Worm (Caenorhabditis elegans): ENCODE results near the gene Y41C4A.7.

The Y41C4A.7 gene

ce11 chrIII:11694975-11695374, 3.7 kb upstream of the Y41C4A.7 start, which contains the start of gene Y41C4A.22:
Gene Y41C4A.22 (plus strand): TSS chrIII:11695275.
- TF ChIP-seq ama-1 (optimal IDR thresholded peaks at IDR 0.05) (no peak), ztf-1 (GFP tag; conservative IDR thresholded peaks at IDR 0.05) (no peak), egl-27 (tag; optimal IDR thresholded peaks at IDR 0.05) (no peak), dmd-4 (tag; optimal IDR thresholded peaks at IDR 0.05) (no peak), Y55F3AM.14 (GFP tag; optimal IDR thresholded peaks at IDR 0.05) (no peak), gmeb-1 (tag; optimal IDR thresholded peaks at IDR 0.05) (no peak)

ce11 chrIII:11696273-11696672, 2.4 kb upstream of the Y41C4A.7 start, which contains the start of gene Y41C4A.6:
Gene Y41C4A.6 (plus strand): TSS chrIII:11696573.
- TF ChIP-seq nhr-10 (tag; optimal IDR thresholded peaks at IDR 0.05) (no peak), nhr-25 (tag; optimal IDR thresholded peaks at IDR 0.05) (no peak), gmeb-1 (tag; optimal IDR thresholded peaks at IDR 0.05) (no peak), dmd-4 (tag; optimal IDR thresholded peaks at IDR 0.05) (no peak), nhr-23 (tag; optimal IDR thresholded peaks at IDR 0.05) (no peak), unc-62 (GFP tag; optimal IDR thresholded peaks at IDR 0.05) (no peak), unc-39 (tag; optimal IDR thresholded peaks at IDR 0.05) (no peak), crh-2 (tag; optimal IDR thresholded peaks at IDR 0.05) (no peak), ceh-16 (tag; optimal IDR thresholded peaks at IDR 0.05) (no peak), zag-1 (tag; optimal IDR thresholded peaks at IDR 0.05) (no peak), lin-39 (tag; optimal IDR thresholded peaks at IDR 0.05) (no peak), Y55F3AM.14 (GFP tag; optimal IDR thresholded peaks at IDR 0.05) (no peak)

DNA sequence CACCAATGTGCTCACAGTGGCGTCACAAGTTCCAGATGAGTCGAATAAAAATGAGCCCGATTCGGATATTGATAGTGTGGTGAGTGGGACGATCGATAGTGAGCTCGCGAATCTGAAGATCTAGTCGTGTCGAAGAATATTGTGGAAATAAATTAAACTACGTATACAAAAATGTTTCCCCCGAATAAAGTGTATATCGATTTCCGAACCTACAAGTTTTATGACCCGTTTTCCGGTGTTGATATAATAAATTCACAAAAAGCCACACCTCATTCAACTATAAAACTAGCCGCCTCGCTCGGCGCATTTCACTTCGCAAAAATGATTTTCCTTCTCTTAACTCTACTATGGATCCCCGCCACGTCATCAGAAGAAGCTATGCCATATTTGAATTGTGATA, 1.3 kb downstream of the Y41C4A.7 start, which contains the start of gene pqn-84:
Gene pqn-84, plus strand, starts transcription at position 301 of the 400 bp plus-strand sequence.
- no peak for TF ChIP-seq nhr-12 (tag; optimal IDR thresholded peaks at IDR 0.05)

ce11 chrIII:11701863-11702262, 3.2 kb downstream of the Y41C4A.7 start:
- no peak for TF ChIP-seq nhr-25 (tag; optimal IDR thresholded peaks at IDR 0.05)
- TF ChIP-seq lin-13 (GFP tag; optimal IDR thresholded peaks at IDR 0.05), result no peak
- no peak for TF ChIP-seq nhr-10 (tag; optimal IDR thresholded peaks at IDR 0.05)
- TF ChIP-seq lin-11 (tag; optimal IDR thresholded peaks at IDR 0.05), result no peak
- no peak for TF ChIP-seq nhr-12 (tag; optimal IDR thresholded peaks at IDR 0.05)
- no peak for TF ChIP-seq nhr-237 (tag; optimal IDR thresholded peaks at IDR 0.05)
- TF ChIP-seq nhr-21 (tag; optimal IDR thresholded peaks at IDR 0.05), result no peak

- TF ChIP-seq snpc-4 (tag; optimal IDR thresholded peaks at IDR 0.05) (no peak), mdl-1 (tag; optimal IDR thresholded peaks at IDR 0.05) (no peak), dmd-4 (tag; optimal IDR thresholded peaks at IDR 0.05) (no peak), nhr-129 (tag; optimal IDR thresholded peaks at IDR 0.05) (no peak), elt-3 (tag; optimal IDR thresholded peaks at IDR 0.05) (no peak), fos-1 (tag; optimal IDR thresholded peaks at IDR 0.05) (no peak), unc-55 (GFP tag; optimal IDR thresholded peaks at IDR 0.05) (no peak), blmp-1 (tag; optimal IDR thresholded peaks at IDR 0.05; ENCODE audit: insufficient read depth) (no peak)
Measured at ce11 chrIII:11703006-11703775, 4.5 kb downstream of the Y41C4A.7 start.

- no peak for TF ChIP-seq unc-62 (GFP tag; optimal IDR thresholded peaks at IDR 0.05)
- TF ChIP-seq nhr-25 (tag; optimal IDR thresholded peaks at IDR 0.05), result no peak
- TF ChIP-seq mbf-1 (tag; optimal IDR thresholded peaks at IDR 0.05), result no peak
- TF ChIP-seq aly-2 (tag; optimal IDR thresholded peaks at IDR 0.05), result no peak
- no peak for TF ChIP-seq lin-11 (tag; optimal IDR thresholded peaks at IDR 0.05)
Measured at ce11 chrIII:11703776-11704093, 5.1 kb downstream of the Y41C4A.7 start, which contains the start of gene col-95. Gene col-95 (plus strand): TSS chrIII:11703994.

DNA sequence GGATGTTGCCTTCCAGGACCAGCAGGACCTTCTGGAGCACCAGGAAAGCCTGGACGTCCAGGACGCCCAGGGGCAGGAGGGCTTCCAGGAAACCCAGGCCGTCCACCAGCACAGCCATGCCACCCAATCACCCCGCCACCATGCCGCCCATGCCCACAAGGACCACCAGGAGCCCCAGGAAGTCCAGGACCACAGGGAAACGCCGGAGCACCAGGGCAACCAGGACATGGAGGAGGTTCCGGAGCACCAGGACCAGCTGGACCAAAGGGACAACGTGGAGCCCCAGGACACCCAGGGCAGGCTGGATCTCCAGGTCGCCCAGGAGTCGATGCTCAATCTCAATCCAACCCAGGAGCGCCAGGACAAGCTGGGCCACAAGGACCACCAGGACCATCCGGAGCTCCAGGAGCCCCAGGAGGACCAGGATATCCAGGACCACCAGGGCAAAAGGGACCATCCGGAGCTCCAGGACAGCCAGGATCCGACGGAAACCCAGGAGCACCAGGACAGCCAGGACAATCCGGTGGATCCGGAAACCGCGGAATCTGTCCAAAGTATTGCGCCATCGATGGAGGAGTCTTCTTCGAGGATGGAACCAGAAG, 5.8 kb downstream of the Y41C4A.7 start:
- TF ChIP-seq dmd-4 (tag; optimal IDR thresholded peaks at IDR 0.05) (no peak), unc-39 (tag; optimal IDR thresholded peaks at IDR 0.05) (no peak), ama-1 (optimal IDR thresholded peaks at IDR 0.05) (no peak), skn-1 (tag; optimal IDR thresholded peaks at IDR 0.05) (no peak), sma-9 (GFP tag; optimal IDR thresholded peaks at IDR 0.05) (no peak), sma-9 (tag; optimal IDR thresholded peaks at IDR 0.05) (no peak), R02D3.7 (tag; optimal IDR thresholded peaks at IDR 0.05) (no peak), sem-4 (tag; optimal IDR thresholded peaks at IDR 0.05) (no peak), sma-3 (GFP tag; optimal IDR thresholded peaks at IDR 0.05) (no peak), unc-55 (GFP tag; optimal IDR thresholded peaks at IDR 0.05) (no peak)
